Worm (Caenorhabditis elegans) whole organism, L3 larva: ENCODE data around the gene F54F7.2.

Experiments
- ZK546.5 ChIP-seq: sonication (generic microtip); optimal IDR thresholded peaks from 2 replicates; lab custom pipeline; 2017; ENCODE audit warnings: missing biosample characterization, missing genetic modification characterization
- aly-2 ChIP-seq: fragments of 150-350 bp; optimal IDR thresholded peaks from 2 replicates; lab custom pipeline; 2014; ENCODE audit warnings: missing biosample characterization, missing genetic modification characterization
- daf-12 ChIP-seq: fragments of 150-350 bp; optimal IDR thresholded peaks from 2 replicates; lab custom pipeline; 2014; ENCODE audit warnings: missing biosample characterization, missing genetic modification reagents, missing genetic modification characterization
- egl-27 ChIP-seq: sonication (generic microtip); optimal IDR thresholded peaks from 4 replicates; lab custom pipeline; 2017; ENCODE audit warnings: missing biosample characterization, missing genetic modification reagents, missing genetic modification characterization
- elt-1 ChIP-seq: fragments of 150-350 bp; optimal IDR thresholded peaks from 2 replicates; lab custom pipeline; 2014; ENCODE audit warnings: missing biosample characterization, missing genetic modification characterization
- elt-3 ChIP-seq, 3 experiments: fragments of 150-350 bp in 1 of 3; sonication (generic microtip) in 2 of 3; optimal IDR thresholded peaks; 2 replicates in 2 of 3; 4 replicates in 1 of 3; lab custom pipeline; 2014 to 2017; ENCODE audit warnings: missing biosample characterization in 3 of 3, missing genetic modification characterization in 3 of 3
- nhr-237 ChIP-seq: fragments of 150-350 bp; optimal IDR thresholded peaks from 2 replicates; lab custom pipeline; 2014; ENCODE audit warnings: missing biosample characterization, missing genetic modification characterization
- nhr-77 ChIP-seq: fragments of 150-350 bp; optimal IDR thresholded peaks from 2 replicates; lab custom pipeline; 2014; ENCODE audit warnings: missing biosample characterization, missing genetic modification characterization

DNA sequence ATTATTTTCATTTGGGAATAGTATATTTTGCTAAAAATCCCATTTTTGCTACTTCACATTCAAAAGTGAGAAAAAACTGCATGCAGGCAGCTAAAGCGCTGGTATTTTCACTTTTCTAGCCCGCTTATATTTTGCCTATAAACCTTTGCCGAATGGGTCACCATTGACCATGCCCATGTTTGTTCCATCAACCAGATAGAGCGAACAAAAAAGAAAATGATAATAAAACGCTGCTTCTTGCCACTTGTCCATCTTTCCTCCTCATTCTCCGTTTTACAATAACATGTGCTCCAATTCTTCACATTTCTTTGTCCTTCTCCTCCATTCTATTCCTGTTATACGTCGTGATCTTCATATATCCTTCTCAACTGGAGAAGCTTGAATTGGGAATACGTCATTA lies 19.8 kb upstream of the F54F7.2 start, which contains the start of gene tag-241:
- no peak for TF ChIP-seq nhr-237 (tag; lab: Kevin White, UChicago)
- no peak for TF ChIP-seq aly-2
- TF ChIP-seq ZK546.5 (tag; lab: Kevin White, UChicago), result no peak
- TF ChIP-seq elt-1, result no peak
- no peak for TF ChIP-seq egl-27
- TF ChIP-seq nhr-77 (tag; lab: Kevin White, UChicago), result no peak
- TF ChIP-seq elt-3 (tag; optimal IDR thresholded peaks at IDR 0.05; lab: Kevin White, UChicago), result no peak
- no peak for TF ChIP-seq daf-12 (tag; lab: Kevin White, UChicago)
